Fruit fly (Drosophila melanogaster): ENCODE results near the gene Hipk.
A peak's percentile ranks its signal among the peaks of the same experiment; 100 is the strongest.

The Hipk gene

DNA sequence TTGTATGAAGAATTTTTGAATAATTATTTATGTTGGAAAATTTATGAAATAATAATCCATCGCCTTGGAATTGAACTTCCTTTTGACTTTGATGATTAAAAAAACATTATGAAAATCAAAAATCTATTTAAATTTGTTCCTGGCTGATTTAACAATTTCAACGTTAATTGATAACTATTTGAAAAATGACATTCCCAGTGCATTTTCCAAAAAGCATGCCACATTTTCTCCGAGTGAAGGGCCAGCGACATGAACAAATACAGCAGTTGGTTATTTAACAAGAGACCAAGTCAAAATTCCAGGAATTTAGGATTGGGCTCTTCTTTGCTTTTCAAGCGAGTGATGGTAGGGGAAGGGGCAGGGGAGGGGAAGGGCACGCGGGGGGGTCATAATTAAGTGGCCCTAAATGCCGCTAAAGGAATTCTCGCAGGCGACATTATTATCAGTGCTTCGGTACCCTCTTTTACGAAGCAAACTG, 79.5 kb downstream of the Hipk start (continued):
- TF ChIP-seq CG6654 (GFP tag; optimal IDR thresholded peaks at IDR 0.05): no peak
- peak; percentile 63 for TF ChIP-seq CG13424 (tag; optimal IDR thresholded peaks at IDR 0.05)
- peak; percentile 45 for TF ChIP-seq CG17359 (tag; optimal IDR thresholded peaks at IDR 0.05)
- peak; percentile 60 for TF ChIP-seq kni (GFP tag; optimal IDR thresholded peaks at IDR 0.05)
- TF ChIP-seq slp2 (GFP tag; optimal IDR thresholded peaks at IDR 0.05): peak; percentile 10
- TF ChIP-seq Myb (GFP tag; optimal IDR thresholded peaks at IDR 0.05): no peak
- TF ChIP-seq CG3065 (GFP tag; optimal IDR thresholded peaks at IDR 0.05): no peak
- no peak for TF ChIP-seq pzg (GFP tag; optimal IDR thresholded peaks at IDR 0.05)
- peak; percentile 60 for TF ChIP-seq CG4424 (GFP tag; optimal IDR thresholded peaks at IDR 0.05)
- TF ChIP-seq CG16815 (GFP tag; optimal IDR thresholded peaks at IDR 0.05): peak; percentile 68
- peak; percentile 16 for TF ChIP-seq corto (GFP tag; optimal IDR thresholded peaks at IDR 0.05)
- no peak for TF ChIP-seq CG42726 (GFP tag; IDR thresholded peaks at IDR 0.05; ENCODE audit: partially characterized antibody)
- TF ChIP-seq E2f2 (GFP tag; IDR thresholded peaks at IDR 0.05): no peak
- peak; percentile 82 for TF ChIP-seq Xrp1 (GFP tag; IDR thresholded peaks at IDR 0.05)
- TF ChIP-seq esg (GFP tag; conservative IDR thresholded peaks at IDR 0.05): 0 out of 2 replicates have a peak, but pooled peaks have one; percentile 36
- TF ChIP-seq Eip74EF (GFP tag; optimal IDR thresholded peaks at IDR 0.05): no peak
- TF ChIP-seq Hand (GFP tag; optimal IDR thresholded peaks at IDR 0.05): no peak
- TF ChIP-seq sr (GFP tag; IDR thresholded peaks at IDR 0.05): no peak
- no peak for TF ChIP-seq psq (GFP tag; optimal IDR thresholded peaks at IDR 0.05)
- TF ChIP-seq CG4360 (GFP tag; IDR thresholded peaks at IDR 0.05): peak; percentile 29; the same call in 1 of the 2 replicates
- peak; percentile 74 for TF ChIP-seq phol (tag; optimal IDR thresholded peaks at IDR 0.05)
- TF ChIP-seq CG1233 (GFP tag; optimal IDR thresholded peaks at IDR 0.05): peak; percentile 55
- peak; percentile 70 for TF ChIP-seq sd (tag; optimal IDR thresholded peaks at IDR 0.05)
- no peak for TF ChIP-seq Max (GFP tag; optimal IDR thresholded peaks at IDR 0.05)
- TF ChIP-seq CG1832 (GFP tag; optimal IDR thresholded peaks at IDR 0.05): no peak
- TF ChIP-seq D (optimal IDR thresholded peaks at IDR 0.05): no peak
- TF ChIP-seq D (GFP tag; optimal IDR thresholded peaks at IDR 0.05): peak; percentile 69
- no peak for TF ChIP-seq hb (GFP tag; IDR thresholded peaks at IDR 0.05; ENCODE audit: partially characterized antibody)
- TF ChIP-seq crp (GFP tag; optimal IDR thresholded peaks at IDR 0.05): no peak
- 0 out of 2 replicates have a peak, but pooled peaks have one; percentile 9 for TF ChIP-seq CG14667 (GFP tag; IDR thresholded peaks at IDR 0.05)
- peak; percentile 95 for TF ChIP-seq dmrt11E (tag; optimal IDR thresholded peaks at IDR 0.05)
- no peak for TF ChIP-seq CG31365 (tag; optimal IDR thresholded peaks at IDR 0.05)
- no peak for TF ChIP-seq CG3995 (GFP tag; optimal IDR thresholded peaks at IDR 0.05)
- TF ChIP-seq CG18764 (GFP tag; optimal IDR thresholded peaks at IDR 0.05): peak; percentile 27
- no peak for TF ChIP-seq nau (GFP tag; optimal IDR thresholded peaks at IDR 0.05)
- peak; percentile 48 for TF ChIP-seq CG10209 (GFP tag; optimal IDR thresholded peaks at IDR 0.05)
- peak; percentile 87 for TF ChIP-seq CG10979 (tag; optimal IDR thresholded peaks at IDR 0.05)
- no peak for TF ChIP-seq ERR (GFP tag; optimal IDR thresholded peaks at IDR 0.05)
- no peak for TF ChIP-seq Doc2 (GFP tag; IDR thresholded peaks at IDR 0.05)
- TF ChIP-seq H2.0 (GFP tag; IDR thresholded peaks at IDR 0.05): no peak
- no peak for TF ChIP-seq CG3281 (GFP tag; optimal IDR thresholded peaks at IDR 0.05)
- no peak for TF ChIP-seq CG10321 (GFP tag; IDR thresholded peaks at IDR 0.05)
- peak; percentile 52 for TF ChIP-seq CG30403 (GFP tag; optimal IDR thresholded peaks at IDR 0.05)
- no peak for TF ChIP-seq Hmx (GFP tag; optimal IDR thresholded peaks at IDR 0.05)
- no peak for TF ChIP-seq al (GFP tag; IDR thresholded peaks at IDR 0.05)
- TF ChIP-seq BEAF-32 (GFP tag; optimal IDR thresholded peaks at IDR 0.05): no peak
- TF ChIP-seq Camta (GFP tag; optimal IDR thresholded peaks at IDR 0.05): peak; percentile 28
- TF ChIP-seq zfh1 (GFP tag; IDR thresholded peaks at IDR 0.05): peak; percentile 70
- TF ChIP-seq ase (GFP tag; IDR thresholded peaks at IDR 0.05): no peak
- no peak for TF ChIP-seq CkIIα-i1 (GFP tag; IDR thresholded peaks at IDR 0.05)

Data from whole organism, embryonic.